Worm (Caenorhabditis elegans) whole organism, L4 larva: ENCODE measurements around the gene dyf-17.
A peak's percentile ranks its signal among the peaks of the same experiment; 100 is the strongest.

Source experiments
- T20F7.1 ChIP-seq: fragments of 200-800 bp; sonication (Bioruptor generic); optimal IDR thresholded peaks from 2 replicates; lab custom pipeline; 2018; ENCODE audit warnings: mild to moderate bottlenecking, missing genetic modification characterization, missing compliant biosample characterization
- T26A8.4 ChIP-seq: fragments of 200-800 bp; sonication (Bioruptor generic); IDR thresholded peaks from 2 replicates; pipeline ENCODE4 v1.3.6; 2022; ENCODE audit warnings: missing genetic modification characterization, missing compliant biosample characterization
- Y48G9A.11 ChIP-seq: fragments of 200-800 bp; sonication (Bioruptor generic); IDR thresholded peaks from 2 replicates; pipeline ENCODE4 v1.3.6; 2022; ENCODE audit warnings: missing genetic modification reagents, missing genetic modification characterization, missing compliant biosample characterization
- Y5F2A.4 ChIP-seq: fragments of 200-800 bp; sonication (Bioruptor generic); optimal IDR thresholded peaks from 2 replicates; lab custom pipeline; 2018; ENCODE audit warnings: mild to moderate bottlenecking, missing genetic modification characterization, missing compliant biosample characterization
- aha-1 ChIP-seq: fragments of 150-350 bp; peaks from one replicate; lab custom pipeline; 2014; ENCODE audit warnings: missing biosample characterization, missing genetic modification characterization
- arid-1 ChIP-seq: fragments of 200-800 bp; sonication (Bioruptor generic); conservative IDR thresholded peaks from 2 replicates; pipeline ENCODE4 v1.3.6; 2022; ENCODE audit warnings: missing genetic modification reagents, missing genetic modification characterization, missing compliant biosample characterization
- attf-4 ChIP-seq: sonication (generic microtip); optimal IDR thresholded peaks from 3 replicates; lab custom pipeline; 2017; ENCODE audit warnings: missing biosample characterization, missing genetic modification characterization
- ceh-20 ChIP-seq: fragments of 200-800 bp; sonication (Bioruptor generic); IDR thresholded peaks from 2 replicates; pipeline ENCODE4 v1.3.6; 2022; ENCODE audit warnings: missing genetic modification reagents, missing genetic modification characterization, missing compliant biosample characterization
- ceh-28 ChIP-seq: fragments of 150-350 bp; optimal IDR thresholded peaks from 2 replicates; lab custom pipeline; 2014; ENCODE audit warnings: missing biosample characterization, missing genetic modification reagents, missing genetic modification characterization
- ceh-44 ChIP-seq: fragments of 200-800 bp; sonication (Bioruptor generic); IDR thresholded peaks from 2 replicates; pipeline ENCODE4 v1.3.6; 2022; ENCODE audit warnings: missing genetic modification reagents, missing genetic modification characterization, missing compliant biosample characterization
- ctbp-1 ChIP-seq: fragments of 200-800 bp; sonication (Bioruptor generic); IDR thresholded peaks from 2 replicates; pipeline ENCODE4 v1.3.6; 2022; ENCODE audit warnings: missing genetic modification reagents, missing genetic modification characterization, missing compliant biosample characterization
- daf-16 ChIP-seq, 3 experiments: sonication (generic microtip); optimal IDR thresholded peaks; 2 replicates each; lab custom pipeline; 2016 to 2017; ENCODE audit warnings: missing genetic modification characterization in 3 of 3, missing genetic modification reagents in 3 of 3, mild to moderate bottlenecking in 2 of 3, missing compliant biosample characterization in 2 of 3, missing biosample characterization in 1 of 3, moderate library complexity in 1 of 3
- dmd-6 ChIP-seq: fragments of 200-800 bp; sonication (Bioruptor generic); IDR thresholded peaks from 2 replicates; pipeline ENCODE4 v1.3.6; 2022; ENCODE audit warnings: missing genetic modification reagents, missing genetic modification characterization, missing compliant biosample characterization
- dmd-8 ChIP-seq: fragments of 200-800 bp; sonication (Bioruptor generic); IDR thresholded peaks from 2 replicates; pipeline ENCODE4 v1.3.6; 2022; ENCODE audit warnings: missing genetic modification characterization, missing compliant biosample characterization
- dpl-1 ChIP-seq: fragments of 150-350 bp; optimal IDR thresholded peaks from 2 replicates; lab custom pipeline; 2014; ENCODE audit warnings: missing biosample characterization, missing genetic modification reagents, missing genetic modification characterization
- dve-1 ChIP-seq: sonication (generic microtip); optimal IDR thresholded peaks from 2 replicates; lab custom pipeline; 2017; ENCODE audit warnings: antibody characterized with exemption, mild to moderate bottlenecking, missing genetic modification characterization, missing compliant biosample characterization; ENCODE audit not compliant: insufficient read depth
- hlh-30 ChIP-seq: sonication (generic microtip); optimal IDR thresholded peaks from 2 replicates; lab custom pipeline; 2017; ENCODE audit warnings: antibody characterized with exemption, mild to moderate bottlenecking, missing genetic modification characterization, missing compliant biosample characterization; ENCODE audit not compliant: insufficient read depth
- hmg-1.1 ChIP-seq: fragments of 200-800 bp; sonication (Bioruptor generic); IDR thresholded peaks from 2 replicates; pipeline ENCODE4 v1.3.6; 2022; ENCODE audit warnings: missing genetic modification reagents, missing genetic modification characterization, missing compliant biosample characterization
- lim-7 ChIP-seq: fragments of 200-800 bp; sonication (Bioruptor generic); IDR thresholded peaks from 2 replicates; pipeline ENCODE4 v1.3.6; 2022; ENCODE audit warnings: missing genetic modification characterization, missing compliant biosample characterization
- lin-1 ChIP-seq: fragments of 200-800 bp; sonication (Bioruptor generic); IDR thresholded peaks from 2 replicates; pipeline ENCODE4 v1.3.6; 2022; ENCODE audit warnings: missing genetic modification reagents, missing genetic modification characterization, missing compliant biosample characterization
- lin-13 ChIP-seq: fragments of 150-350 bp; optimal IDR thresholded peaks from 2 replicates; lab custom pipeline; 2014; ENCODE audit warnings: missing biosample characterization, missing genetic modification reagents, missing genetic modification characterization
- lin-29 ChIP-seq: fragments of 200-800 bp; sonication (Bioruptor generic); IDR thresholded peaks from 2 replicates; pipeline ENCODE4 v1.3.6; 2022; ENCODE audit warnings: missing genetic modification reagents, missing genetic modification characterization, missing compliant biosample characterization
- lsy-2 ChIP-seq, 2 experiments: fragments of 150-350 bp in 1 of 2; sonication (generic microtip) in 1 of 2; optimal IDR thresholded peaks; 2 replicates each; lab custom pipeline; 2014 to 2017; ENCODE audit warnings: missing biosample characterization in 2 of 2, missing genetic modification characterization in 2 of 2
- madf-5 ChIP-seq, 2 experiments: fragments of 200-800 bp; sonication (Bioruptor generic); IDR thresholded peaks; 2 replicates each; pipeline ENCODE4 v1.3.6; 2022; ENCODE audit warnings: missing compliant biosample characterization in 2 of 2, missing genetic modification characterization in 2 of 2
- madf-9 ChIP-seq: fragments of 200-800 bp; sonication (Bioruptor generic); conservative IDR thresholded peaks from 2 replicates; pipeline ENCODE4 v1.3.6; 2022; ENCODE audit warnings: missing genetic modification reagents, missing genetic modification characterization, missing compliant biosample characterization
- mdl-1 ChIP-seq, 2 experiments: fragments of 150-350 bp in 1 of 2; sonication (generic microtip) in 1 of 2; optimal IDR thresholded peaks; 2 replicates each; lab custom pipeline; 2014 to 2017; ENCODE audit warnings: missing biosample characterization in 2 of 2, missing genetic modification characterization in 2 of 2
- mdt-29 ChIP-seq: fragments of 200-800 bp; sonication (Bioruptor generic); IDR thresholded peaks from 2 replicates; pipeline ENCODE4 v1.3.6; 2022; ENCODE audit warnings: missing genetic modification reagents, missing genetic modification characterization, missing compliant biosample characterization
- mep-1 ChIP-seq: fragments of 150-350 bp; sonication (generic microtip); optimal IDR thresholded peaks from 3 replicates; lab custom pipeline; 2014; ENCODE audit warnings: missing biosample characterization, missing genetic modification characterization
- nhr-111 ChIP-seq: fragments of 200-800 bp; sonication (Bioruptor generic); optimal IDR thresholded peaks from 2 replicates; lab custom pipeline; 2018; ENCODE audit warnings: mild to moderate bottlenecking, missing genetic modification characterization, missing compliant biosample characterization
- nhr-28 ChIP-seq: fragments of 150-350 bp; optimal IDR thresholded peaks from 2 replicates; lab custom pipeline; 2014; ENCODE audit warnings: missing biosample characterization, missing genetic modification characterization
- nhr-48 ChIP-seq: sonication (generic microtip); optimal IDR thresholded peaks from 2 replicates; lab custom pipeline; 2016; ENCODE audit warnings: mild to moderate bottlenecking, missing genetic modification characterization, missing compliant biosample characterization
- pha-4 ChIP-seq, 2 experiments: fragments of 150-350 bp in 1 of 2; fragments of 200-800 bp in 1 of 2; sonication (Bioruptor generic) in 1 of 2; IDR thresholded peaks in 1 of 2; optimal IDR thresholded peaks in 1 of 2; 2 replicates each; pipeline versions ENCODE4 v1.3.6 to Lab custom; 2014 to 2022; ENCODE audit warnings: missing genetic modification characterization in 2 of 2, missing genetic modification reagents in 2 of 2, missing biosample characterization in 1 of 2, missing compliant biosample characterization in 1 of 2
- rbr-2 ChIP-seq: sonication (generic microtip); optimal IDR thresholded peaks from 2 replicates; lab custom pipeline; 2016; ENCODE audit warnings: missing genotype, missing genetic modification characterization, missing compliant biosample characterization
- set-16 ChIP-seq: fragments of 200-800 bp; sonication (Bioruptor generic); IDR thresholded peaks from 2 replicates; pipeline ENCODE4 v1.3.6; 2022; ENCODE audit warnings: missing genetic modification reagents, missing genetic modification characterization, missing compliant biosample characterization
- snpc-1.2 ChIP-seq: fragments of 200-800 bp; sonication (Bioruptor generic); IDR thresholded peaks from 2 replicates; pipeline ENCODE4 v1.3.6; 2022; ENCODE audit warnings: missing genetic modification reagents, missing genetic modification characterization, missing compliant biosample characterization
- spr-3 ChIP-seq: fragments of 200-800 bp; sonication (Bioruptor generic); optimal IDR thresholded peaks from 2 replicates; lab custom pipeline; 2018; ENCODE audit warnings: mild to moderate bottlenecking, missing genetic modification characterization, missing compliant biosample characterization
- tra-1 ChIP-seq: fragments of 200-800 bp; sonication (Bioruptor generic); IDR thresholded peaks from 2 replicates; pipeline ENCODE4 v1.3.6; 2022; ENCODE audit warnings: missing genetic modification reagents, missing genetic modification characterization, missing compliant biosample characterization
- vab-7 ChIP-seq: fragments of 200-800 bp; sonication (Bioruptor generic); IDR thresholded peaks from 2 replicates; pipeline ENCODE4 v1.3.6; 2022; ENCODE audit warnings: missing genetic modification reagents, missing genetic modification characterization, missing compliant biosample characterization
- zfp-2 ChIP-seq: sonication (generic microtip); optimal IDR thresholded peaks from 2 replicates; lab custom pipeline; 2016; ENCODE audit warnings: mild to moderate bottlenecking, missing genetic modification characterization, missing compliant biosample characterization
- zfp-3 ChIP-seq: fragments of 200-800 bp; sonication (Bioruptor generic); conservative IDR thresholded peaks from 2 replicates; pipeline ENCODE4 v1.3.6; 2022; ENCODE audit warnings: missing genetic modification reagents, missing genetic modification characterization, missing compliant biosample characterization
- ztf-11 ChIP-seq: fragments of 150-350 bp; optimal IDR thresholded peaks from 2 replicates; lab custom pipeline; 2014; ENCODE audit warnings: missing biosample characterization, missing genetic modification characterization

The dyf-17 gene

DNA sequence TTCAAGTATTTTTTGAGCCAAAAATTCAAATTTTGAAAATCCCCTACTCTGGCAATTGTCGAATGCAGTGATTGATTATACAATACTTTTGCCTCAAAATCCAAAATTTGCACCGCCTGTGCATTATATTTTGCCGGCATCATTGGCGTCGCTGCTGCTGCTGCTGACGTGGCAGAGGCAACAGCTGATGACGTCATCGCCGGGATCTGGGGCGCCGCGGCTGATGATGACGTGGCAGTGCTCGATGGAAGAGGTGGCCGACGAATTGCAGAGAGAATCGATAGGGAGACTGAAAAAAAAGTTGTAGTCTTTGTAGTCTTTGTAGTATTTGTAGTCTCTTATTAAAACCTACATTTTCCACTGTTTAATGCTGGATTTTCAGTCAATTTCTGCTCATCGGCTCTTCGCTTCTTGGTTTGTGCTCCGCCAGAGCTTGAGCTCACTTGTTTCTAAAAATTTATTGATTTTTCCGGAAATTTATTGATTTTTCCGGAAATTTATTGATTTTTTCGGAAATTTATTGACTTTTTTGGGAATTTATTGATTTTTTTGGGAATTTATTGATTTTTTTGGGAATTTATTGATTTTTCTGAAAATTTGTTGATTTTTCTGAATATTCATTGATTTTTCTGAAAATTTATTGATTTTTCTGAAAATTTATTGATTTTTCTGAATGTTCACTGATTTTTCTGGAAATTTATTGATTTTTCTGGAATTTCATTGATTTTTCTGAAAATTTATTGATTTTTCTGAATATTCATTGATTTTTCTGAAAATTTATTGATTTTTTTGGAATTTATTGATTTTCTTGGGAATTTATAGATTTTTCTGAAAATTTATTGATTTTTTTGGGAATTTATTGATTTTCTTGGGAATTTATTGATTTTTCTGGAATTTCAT lies 6.3 kb upstream of the dyf-17 start:
- TF ChIP-seq lin-29 (GFP tag; lab: Robert Waterston, UW) (no peak), set-16 (GFP tag; lab: Robert Waterston, UW) (peak; percentile 66), ceh-28 (tag; lab: Kevin White, UChicago) (peak; percentile 56)

DNA sequence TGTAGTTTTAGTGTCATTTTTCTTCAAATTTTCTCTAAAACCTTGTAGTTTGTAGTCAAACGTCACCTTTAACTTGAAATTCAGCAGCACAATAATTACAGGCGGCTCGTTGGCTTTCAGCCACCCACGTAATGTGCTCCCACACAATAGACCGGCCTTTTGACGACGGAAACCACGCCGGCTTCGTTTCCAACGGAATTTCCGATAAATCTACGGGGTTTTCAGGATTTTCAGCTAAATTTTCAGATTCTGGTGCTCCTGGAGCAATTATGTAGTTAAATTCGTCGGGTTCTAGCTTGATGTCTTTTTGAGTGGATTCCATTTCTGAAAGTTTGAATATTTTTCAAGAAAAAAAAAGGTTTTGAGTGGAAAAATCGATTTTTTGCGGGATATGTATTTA lies 2.7 kb upstream of the dyf-17 start, which contains the start of gene bed-1:
bed-1 (minus strand) TSS at position 337 of the 400 bp plus-strand sequence.
- TF ChIP-seq aha-1 (tag; lab: Kevin White, UChicago) = peak; percentile 68
- TF ChIP-seq ztf-11 (tag; lab: Kevin White, UChicago) = no peak
- TF ChIP-seq, all 104 proteins: peak for 1

DNA sequence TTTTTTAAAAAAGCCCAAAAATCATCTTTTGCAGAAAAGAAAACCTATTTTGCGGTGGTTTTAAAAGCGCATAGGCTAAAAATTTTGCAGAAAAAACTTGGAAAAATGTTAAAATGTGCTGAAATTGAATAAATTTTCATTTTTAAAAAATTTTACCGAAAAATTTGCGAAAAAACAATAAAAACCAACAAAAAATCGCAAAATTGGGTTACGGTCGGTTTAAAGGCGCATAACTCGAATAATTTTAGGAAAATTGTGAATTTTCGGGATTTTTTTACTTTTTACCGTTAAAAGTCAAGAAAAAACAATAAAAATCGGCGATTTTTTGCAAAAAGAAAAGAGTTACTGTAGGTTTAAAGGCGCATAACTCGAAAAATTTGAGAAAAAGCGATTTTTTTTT lies 2.1 kb upstream of the dyf-17 start:
- no peak for TF ChIP-seq mdt-29 (GFP tag; lab: Robert Waterston, UW)
- TF ChIP-seq, all 104 proteins: peak for 0

DNA sequence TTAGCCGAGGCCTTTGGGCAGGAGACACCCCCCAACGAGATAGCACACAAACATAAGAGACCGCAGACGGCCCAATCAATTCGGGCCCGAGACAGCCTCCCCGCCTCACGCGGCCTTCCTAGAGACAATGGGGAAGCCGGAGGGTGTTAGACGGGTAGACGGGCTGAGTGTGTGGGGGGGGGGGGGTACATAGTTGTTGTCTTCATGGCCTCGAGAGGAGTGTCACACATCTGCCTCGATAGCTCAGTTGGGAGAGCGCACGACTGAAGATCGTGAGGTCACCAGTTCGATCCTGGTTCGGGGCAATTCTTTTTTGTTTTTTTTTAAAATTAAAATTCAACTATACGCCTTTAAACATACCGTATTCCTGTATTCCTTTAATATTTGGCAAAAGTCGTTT lies 1.5 kb upstream of the dyf-17 start:
- TF ChIP-seq tra-1 (GFP tag; lab: Robert Waterston, UW) (peak; percentile 74), attf-4 (tag; lab: Kevin White, UChicago) (no peak), nhr-48 (tag; lab: Kevin White, UChicago) (peak; percentile 51), Y48G9A.11 (GFP tag; lab: Robert Waterston, UW) (peak; percentile 83), snpc-1.2 (GFP tag; lab: Robert Waterston, UW) (peak; percentile 69), ctbp-1 (GFP tag; lab: Robert Waterston, UW) (peak; percentile 89), madf-9 (GFP tag; lab: Robert Waterston, UW) (peak; percentile 81), ceh-44 (GFP tag; lab: Robert Waterston, UW) (peak; percentile 62; the same call in 1 of the 2 replicates), spr-3 (GFP tag; lab: Kevin White, UChicago) (no peak), T26A8.4 (GFP tag; lab: Robert Waterston, UW) (no peak), vab-7 (GFP tag; lab: Robert Waterston, UW) (peak; percentile 81), zfp-3 (GFP tag; lab: Robert Waterston, UW) (peak; percentile 40; the same call in 1 of the 2 replicates), mep-1 (tag; lab: Kevin White, UChicago) (peak; percentile 75), dve-1 (peak; percentile 53), madf-5 (GFP tag; IDR thresholded peaks at IDR 0.05; lab: Robert Waterston, UW) (0 out of 4 replicates have a peak, but pooled peaks have one; percentile 32 to 74), dpl-1 (GFP tag; lab: Kevin White, UChicago) (peak; percentile 8), lim-7 (GFP tag; lab: Robert Waterston, UW) (peak; percentile 91), zfp-2 (tag; lab: Kevin White, UChicago) (peak; percentile 20), hmg-1.1 (GFP tag; lab: Robert Waterston, UW) (peak; percentile 91), lin-13 (GFP tag; lab: Kevin White, UChicago) (peak; percentile 50), nhr-111 (GFP tag; lab: Kevin White, UChicago) (peak; percentile 62), ceh-20 (GFP tag; lab: Robert Waterston, UW) (peak; percentile 58), Y5F2A.4 (GFP tag; lab: Kevin White, UChicago) (peak; percentile 70), lsy-2 (tag; optimal IDR thresholded peaks at IDR 0.05; lab: Kevin White, UChicago) (peak in 1 of 2 experiments; percentile 65), rbr-2 (tag; lab: Kevin White, UChicago) (peak; percentile 34), dmd-8 (GFP tag; lab: Robert Waterston, UW) (peak; percentile 83), T20F7.1 (peak; percentile 78), mdl-1 (tag; optimal IDR thresholded peaks at IDR 0.05; lab: Kevin White, UChicago) (peak in 1 of 2 experiments; percentile 15), pha-4 (GFP tag; IDR thresholded peaks at IDR 0.05; lab: Robert Waterston, UW) (peak; percentile 92), pha-4 (tag; optimal IDR thresholded peaks at IDR 0.05; lab: Kevin White, UChicago) (no peak), hlh-30 (tag; lab: Kevin White, UChicago) (peak; percentile 89), arid-1 (GFP tag; lab: Robert Waterston, UW) (peak; percentile 88), lin-1 (GFP tag; lab: Robert Waterston, UW) (no peak; the same call in 1 of the 2 replicates), dmd-6 (peak; percentile 73), nhr-28 (peak; percentile 27), daf-16 (GFP tag; optimal IDR thresholded peaks at IDR 0.05; lab: Kevin White, UChicago) (peak in 1 of 2 experiments; percentile 55), daf-16 (tag; optimal IDR thresholded peaks at IDR 0.05; lab: Kevin White, UChicago) (peak; percentile 48)
